Fruit fly (Drosophila melanogaster) whole organism, embryonic: ENCODE data around the gene Smox.

ENCODE experiments used
- B-H1 ChIP-seq: fragments of 200-800 bp; sonication (Bioruptor generic); IDR thresholded peaks from 3 replicates; pipeline ENCODE4 v1.3.6; 2022; ENCODE audit warnings: missing biosample characterization, missing genetic modification characterization
- CG14014 ChIP-seq: fragments of 200-800 bp; sonication (Bioruptor generic); IDR thresholded peaks from 2 replicates; pipeline ENCODE4 v1.3.6; 2022; ENCODE audit warnings: missing biosample characterization, missing genetic modification characterization
- CG14050 ChIP-seq: fragments of 200-800 bp; sonication (Bioruptor generic); IDR thresholded peaks from 3 replicates; pipeline ENCODE4 v1.3.6; 2022; ENCODE audit warnings: missing biosample characterization, missing genetic modification characterization
- CG14441 ChIP-seq: fragments of 200-800 bp; sonication (Bioruptor generic); IDR thresholded peaks from 2 replicates; pipeline ENCODE4 v1.3.6; 2022; ENCODE audit warnings: missing biosample characterization, missing genetic modification characterization
- CG17328 ChIP-seq: fragments of 200-800 bp; sonication (Bioruptor generic); IDR thresholded peaks from 2 replicates; pipeline ENCODE4 v1.3.6; 2022; ENCODE audit warnings: missing biosample characterization, missing genetic modification characterization
- CG17568 ChIP-seq: fragments of 200-800 bp; sonication (Bioruptor generic); optimal IDR thresholded peaks from 2 replicates; lab custom pipeline; 2018; ENCODE audit warnings: missing biosample characterization, mild to moderate bottlenecking, missing genetic modification characterization, moderate library complexity
- CG2202 ChIP-seq: fragments of 200-800 bp; sonication (Bioruptor generic); optimal IDR thresholded peaks from 2 replicates; lab custom pipeline; 2018; ENCODE audit warnings: missing biosample characterization, mild to moderate bottlenecking, missing genetic modification characterization
- CG2678 ChIP-seq: fragments of 200-800 bp; sonication (Bioruptor generic); optimal IDR thresholded peaks from 3 replicates; lab custom pipeline; 2019; ENCODE audit warnings: missing biosample characterization, mild to moderate bottlenecking, missing genetic modification characterization, moderate library complexity
- CG31441 ChIP-seq: fragments of 200-800 bp; sonication (Bioruptor generic); IDR thresholded peaks from 2 replicates; pipeline ENCODE4 v1.3.6; 2022; ENCODE audit warnings: missing biosample characterization, missing genetic modification characterization
- CG4424 ChIP-seq: fragments of 200-800 bp; sonication (Bioruptor generic); optimal IDR thresholded peaks from 3 replicates; lab custom pipeline; 2016; ENCODE audit warnings: missing biosample characterization, missing genetic modification characterization
- CG4707 ChIP-seq: fragments of 200-800 bp; sonication (Bioruptor generic); optimal IDR thresholded peaks from 2 replicates; lab custom pipeline; 2018; ENCODE audit warnings: missing biosample characterization, mild to moderate bottlenecking, missing genetic modification characterization, moderate library complexity
- CG4730 ChIP-seq: fragments of 200-800 bp; sonication (Bioruptor generic); IDR thresholded peaks from 2 replicates; pipeline ENCODE4 v1.3.6; 2022; ENCODE audit warnings: missing biosample characterization, missing genetic modification characterization
- CG4820 ChIP-seq: fragments of 200-800 bp; sonication (Bioruptor generic); optimal IDR thresholded peaks from 3 replicates; lab custom pipeline; 2016; ENCODE audit warnings: missing biosample characterization, missing genetic modification characterization
- CG5953 ChIP-seq: fragments of 200-800 bp; sonication (Bioruptor generic); IDR thresholded peaks from 2 replicates; pipeline ENCODE4 v1.3.6; 2022; ENCODE audit warnings: missing biosample characterization, missing genetic modification characterization
- CG7928 ChIP-seq: fragments of 200-800 bp; sonication (Bioruptor generic); optimal IDR thresholded peaks from 2 replicates; lab custom pipeline; 2017; ENCODE audit warnings: missing biosample characterization, mild to moderate bottlenecking, missing genetic modification characterization
- CG8359 ChIP-seq: fragments of 200-800 bp; sonication (Bioruptor generic); optimal IDR thresholded peaks from 2 replicates; lab custom pipeline; 2017; ENCODE audit warnings: missing biosample characterization, mild to moderate bottlenecking, missing genetic modification characterization, borderline replicate concordance
- CG8388 ChIP-seq: fragments of 200-800 bp; sonication (Bioruptor generic); optimal IDR thresholded peaks from 2 replicates; lab custom pipeline; 2019; ENCODE audit warnings: missing biosample characterization, mild to moderate bottlenecking, missing genetic modification characterization, moderate library complexity
- CG9727 ChIP-seq: fragments of 200-800 bp; sonication (Bioruptor generic); optimal IDR thresholded peaks from 3 replicates; lab custom pipeline; 2017; ENCODE audit warnings: missing biosample characterization, mild to moderate bottlenecking, missing genetic modification characterization
- CG9817 ChIP-seq: fragments of 200-800 bp; sonication (Bioruptor generic); optimal IDR thresholded peaks from 2 replicates; lab custom pipeline; 2018; ENCODE audit warnings: missing biosample characterization, mild to moderate bottlenecking, missing genetic modification characterization, moderate library complexity
- D ChIP-seq, 2 experiments: fragments of 200-800 bp in 1 of 2; fragments of >200 bp in 1 of 2; sonication (Bioruptor generic) in 1 of 2; optimal IDR thresholded peaks; 2 replicates in 1 of 2; 3 replicates in 1 of 2; lab custom pipeline; 2017; ENCODE audit warnings: mild to moderate bottlenecking in 1 of 2, missing biosample characterization in 1 of 2, missing genetic modification characterization in 1 of 2, missing genetic modification reagents in 1 of 2
- Dip3 ChIP-seq: fragments of 200-800 bp; sonication (Bioruptor generic); optimal IDR thresholded peaks from 3 replicates; lab custom pipeline; 2016; ENCODE audit warnings: missing biosample characterization, missing genetic modification characterization
- Eip74EF ChIP-seq, 2 experiments: fragments of 200-800 bp in 1 of 2; fragments of >200 bp in 1 of 2; sonication (Bioruptor generic) in 1 of 2; optimal IDR thresholded peaks; 2 replicates each; lab custom pipeline; 2017 to 2019; ENCODE audit warnings: missing biosample characterization in 2 of 2, missing genetic modification characterization in 2 of 2, mild to moderate bottlenecking in 1 of 2, moderate library complexity in 1 of 2
- Elba2 ChIP-seq: fragments of 200-800 bp; sonication (Bioruptor generic); optimal IDR thresholded peaks from 3 replicates; lab custom pipeline; 2016; ENCODE audit warnings: missing biosample characterization, missing genetic modification characterization
- Hr39 ChIP-seq: fragments of >200 bp; optimal IDR thresholded peaks from 2 replicates; lab custom pipeline; 2017
- Hr51 ChIP-seq, 2 experiments: fragments of 200-800 bp; sonication (Bioruptor generic); optimal IDR thresholded peaks; 2 replicates in 1 of 2; 3 replicates in 1 of 2; lab custom pipeline; 2016 to 2018; ENCODE audit warnings: missing biosample characterization in 2 of 2, missing genetic modification characterization in 2 of 2, mild to moderate bottlenecking in 1 of 2, moderate library complexity in 1 of 2
- NFAT ChIP-seq: fragments of 200-800 bp; sonication (Bioruptor generic); IDR thresholded peaks from 2 replicates; pipeline ENCODE4 v1.3.6; 2022; ENCODE audit warnings: missing biosample characterization, missing genetic modification characterization
- Neu2 ChIP-seq: fragments of 200-800 bp; sonication (Bioruptor generic); optimal IDR thresholded peaks from 3 replicates; lab custom pipeline; 2016; ENCODE audit warnings: missing biosample characterization, missing genetic modification characterization, borderline replicate concordance
- Nf-YC ChIP-seq: fragments of 200-800 bp; optimal IDR thresholded peaks from 3 replicates; lab custom pipeline; 2019; ENCODE audit warnings: missing biosample characterization, mild to moderate bottlenecking, missing genetic modification characterization, moderate library complexity
- Pdp1 ChIP-seq, 2 experiments: fragments of 200-800 bp; sonication (Bioruptor generic); optimal IDR thresholded peaks; 3 replicates each; lab custom pipeline; 2016; ENCODE audit warnings: missing biosample characterization in 2 of 2, missing genetic modification characterization in 2 of 2, mild to moderate bottlenecking in 1 of 2, moderate library complexity in 1 of 2
- Ravus ChIP-seq: fragments of 200-800 bp; sonication (Bioruptor generic); IDR thresholded peaks from 2 replicates; pipeline ENCODE4 v1.3.6; 2022; ENCODE audit warnings: missing biosample characterization, missing genetic modification characterization
- ab ChIP-seq: fragments of 200-800 bp; sonication (Bioruptor generic); optimal IDR thresholded peaks from 2 replicates; lab custom pipeline; 2016; ENCODE audit warnings: missing biosample characterization, missing genetic modification characterization
- abd-A ChIP-seq: fragments of 200-800 bp; sonication (Bioruptor generic); optimal IDR thresholded peaks from 3 replicates; lab custom pipeline; 2019; ENCODE audit warnings: missing biosample characterization, mild to moderate bottlenecking, missing genetic modification characterization, moderate library complexity
- bowl ChIP-seq: fragments of 200-800 bp; sonication (Bioruptor generic); IDR thresholded peaks from 2 replicates; pipeline ENCODE4 v1.3.6; 2022; ENCODE audit warnings: missing biosample characterization, missing genetic modification characterization
- ci ChIP-seq: fragments of 200-800 bp; sonication (Bioruptor generic); IDR thresholded peaks from 3 replicates; pipeline ENCODE4 v1.3.6; 2022; ENCODE audit warnings: missing biosample characterization, missing genetic modification characterization
- crc ChIP-seq: fragments of 200-800 bp; sonication (Bioruptor generic); optimal IDR thresholded peaks from 2 replicates; lab custom pipeline; 2016; ENCODE audit warnings: missing biosample characterization, missing genetic modification characterization
- fu2 ChIP-seq: fragments of 200-800 bp; sonication (Bioruptor generic); optimal IDR thresholded peaks from 2 replicates; lab custom pipeline; 2016; ENCODE audit warnings: missing biosample characterization, missing genetic modification characterization
- gcm ChIP-seq: fragments of 200-800 bp; sonication (Bioruptor generic); optimal IDR thresholded peaks from 2 replicates; lab custom pipeline; 2019; ENCODE audit warnings: missing biosample characterization, mild to moderate bottlenecking, missing genetic modification characterization, moderate library complexity
- hb ChIP-seq: fragments of 200-800 bp; sonication (Bioruptor generic); IDR thresholded peaks from 3 replicates; pipeline ENCODE4 v1.3.6; 2022; ENCODE audit warnings: missing biosample characterization, missing genetic modification characterization; ENCODE audit not compliant: partially characterized antibody
- jigr1 ChIP-seq: fragments of 200-800 bp; sonication (Bioruptor generic); IDR thresholded peaks from 3 replicates; pipeline ENCODE4 v1.3.6; 2022; ENCODE audit warnings: missing biosample characterization, missing genetic modification characterization
- jumu ChIP-seq: fragments of 200-800 bp; sonication (Bioruptor generic); optimal IDR thresholded peaks from 3 replicates; lab custom pipeline; 2016; ENCODE audit warnings: missing biosample characterization, missing genetic modification characterization
- kah ChIP-seq: fragments of 200-800 bp; sonication (Bioruptor generic); optimal IDR thresholded peaks from 2 replicates; lab custom pipeline; 2018; ENCODE audit warnings: missing biosample characterization, mild to moderate bottlenecking, missing genetic modification characterization
- lbe ChIP-seq: fragments of 200-800 bp; sonication (Bioruptor generic); optimal IDR thresholded peaks from 2 replicates; lab custom pipeline; 2016; ENCODE audit warnings: missing biosample characterization, mild to moderate bottlenecking, missing genetic modification characterization
- nerfin-1 ChIP-seq: fragments of 200-800 bp; sonication (Bioruptor generic); optimal IDR thresholded peaks from 3 replicates; lab custom pipeline; 2019; ENCODE audit warnings: missing biosample characterization, mild to moderate bottlenecking, missing genetic modification characterization, moderate library complexity
- ranshi ChIP-seq: fragments of 200-800 bp; sonication (Bioruptor generic); IDR thresholded peaks from 2 replicates; pipeline ENCODE4 v1.3.6; 2022; ENCODE audit warnings: missing biosample characterization, missing genetic modification characterization
- scrt ChIP-seq: fragments of 200-800 bp; sonication (Bioruptor generic); optimal IDR thresholded peaks from 2 replicates; lab custom pipeline; 2018; ENCODE audit warnings: missing biosample characterization, mild to moderate bottlenecking, missing genetic modification characterization, moderate library complexity
- sqz ChIP-seq: fragments of 200-800 bp; sonication (Bioruptor generic); optimal IDR thresholded peaks from 3 replicates; lab custom pipeline; 2018; ENCODE audit warnings: missing biosample characterization, mild to moderate bottlenecking, missing genetic modification characterization
- stwl ChIP-seq: fragments of 200-800 bp; sonication (Bioruptor generic); optimal IDR thresholded peaks from 3 replicates; lab custom pipeline; 2018; ENCODE audit warnings: missing biosample characterization, mild to moderate bottlenecking, missing genetic modification characterization, moderate library complexity
- tap ChIP-seq: fragments of 200-800 bp; optimal IDR thresholded peaks from 3 replicates; lab custom pipeline; 2019; ENCODE audit warnings: missing biosample characterization, mild to moderate bottlenecking, missing genetic modification characterization, moderate library complexity
- zf30C ChIP-seq: fragments of 200-800 bp; sonication (Bioruptor generic); optimal IDR thresholded peaks from 3 replicates; lab custom pipeline; 2018; ENCODE audit warnings: missing biosample characterization, mild to moderate bottlenecking, missing genetic modification characterization
- zfh1 ChIP-seq: fragments of 200-800 bp; sonication (Bioruptor generic); IDR thresholded peaks from 3 replicates; pipeline ENCODE4 v1.3.6; 2022; ENCODE audit warnings: missing biosample characterization, missing genetic modification characterization

Gene Smox

DNA sequence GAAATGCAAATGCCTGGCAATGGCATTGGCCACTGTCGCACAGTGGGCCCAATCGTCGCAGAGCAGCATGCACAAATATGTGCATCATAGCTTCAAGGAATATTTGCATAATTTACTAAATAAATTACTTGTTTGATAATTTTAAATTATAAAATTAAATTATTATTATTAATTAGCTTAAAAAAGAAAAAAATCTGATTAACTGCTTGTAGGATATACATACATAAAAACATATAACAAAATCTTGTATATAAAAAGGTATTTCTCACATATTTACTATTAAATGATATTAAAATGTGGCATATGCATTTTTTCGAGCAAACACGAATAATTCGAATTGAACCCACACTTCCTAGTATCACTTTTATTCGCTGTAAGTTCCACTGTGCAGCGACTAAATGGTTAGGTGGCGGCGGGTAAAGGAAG lies 16.8 kb downstream of the Smox start:
- TF ChIP-seq jigr1 (GFP tag; lab: Robert Waterston, UW) (no peak), bowl (GFP tag; lab: Robert Waterston, UW) (no peak), CG4707 (GFP tag; lab: Kevin White, UChicago) (peak; percentile 68), D (optimal IDR thresholded peaks at IDR 0.05; lab: Kevin White, UChicago) (no peak), D (GFP tag; optimal IDR thresholded peaks at IDR 0.05; lab: Kevin White, UChicago) (peak; percentile 49), CG2202 (tag; lab: Kevin White, UChicago) (no peak), crc (no peak), Neu2 (GFP tag; lab: Kevin White, UChicago) (no peak), CG17568 (GFP tag; lab: Kevin White, UChicago) (no peak), B-H1 (GFP tag; lab: Robert Waterston, UW) (peak; percentile 12; the same call in 1 of the 3 replicates), CG17328 (GFP tag; lab: Robert Waterston, UW) (no peak), CG4820 (GFP tag; lab: Kevin White, UChicago) (peak; percentile 24), CG4730 (GFP tag; lab: Robert Waterston, UW) (peak; percentile 6; the same call in 1 of the 2 replicates), CG5953 (GFP tag; lab: Robert Waterston, UW) (0 out of 2 replicates have a peak, but pooled peaks have one; percentile 31), CG9727 (GFP tag; lab: Kevin White, UChicago) (peak; percentile 53), gcm (peak; percentile 34), CG8359 (GFP tag; lab: Kevin White, UChicago) (no peak), ranshi (GFP tag; lab: Robert Waterston, UW) (no peak), CG7928 (GFP tag; lab: Kevin White, UChicago) (no peak), Dip3 (no peak), fu2 (GFP tag; lab: Kevin White, UChicago) (no peak), ab (GFP tag; lab: Kevin White, UChicago) (no peak), CG14441 (no peak; the same call in 1 of the 2 replicates), Eip74EF (GFP tag; optimal IDR thresholded peaks at IDR 0.05; lab: Kevin White, UChicago) (peak in 1 of 2 experiments; percentile 69), NFAT (GFP tag; lab: Robert Waterston, UW) (0 out of 2 replicates have a peak, but pooled peaks have one; percentile 31), ci (GFP tag; lab: Robert Waterston, UW) (no peak), Hr51 (GFP tag; optimal IDR thresholded peaks at IDR 0.05; lab: Kevin White, UChicago) (peak in 1 of 2 experiments; percentile 71), scrt (GFP tag; lab: Kevin White, UChicago) (no peak), CG31441 (GFP tag; lab: Robert Waterston, UW) (peak; percentile 79), Pdp1 (GFP tag; optimal IDR thresholded peaks at IDR 0.05; lab: Kevin White, UChicago) (no peak), jumu (GFP tag; lab: Kevin White, UChicago) (no peak), abd-A (tag; lab: Kevin White, UChicago) (no peak), tap (tag; lab: Kevin White, UChicago) (peak; percentile 57), lbe (GFP tag; lab: Kevin White, UChicago) (no peak), CG2678 (peak; percentile 74), CG8388 (GFP tag; lab: Kevin White, UChicago) (peak; percentile 62), kah (GFP tag; lab: Kevin White, UChicago) (peak; percentile 30), sqz (GFP tag; lab: Kevin White, UChicago) (peak; percentile 12), hb (GFP tag; lab: Robert Waterston, UW) (no peak), Nf-YC (tag; lab: Kevin White, UChicago) (peak; percentile 48), zfh1 (GFP tag; lab: Robert Waterston, UW) (0 out of 3 replicates have a peak, but pooled peaks have one; percentile 46), CG14050 (GFP tag; lab: Robert Waterston, UW) (no peak), CG9817 (tag; lab: Kevin White, UChicago) (no peak), Ravus (GFP tag; lab: Robert Waterston, UW) (no peak), CG4424 (GFP tag; lab: Kevin White, UChicago) (peak; percentile 63), Hr39 (lab: Kevin White, UChicago) (no peak), zf30C (no peak), nerfin-1 (peak; percentile 43), CG14014 (GFP tag; lab: Robert Waterston, UW) (no peak), Elba2 (GFP tag; lab: Kevin White, UChicago) (no peak), stwl (tag; lab: Kevin White, UChicago) (no peak)
